Worm (Caenorhabditis elegans) whole organism, L4 larva: ENCODE results near the gene tmed-13.

ENCODE experiments used
- aha-1 ChIP-seq: fragments of 150-350 bp; peaks from one replicate; lab custom pipeline; 2014; ENCODE audit warnings: missing biosample characterization, missing genetic modification characterization
- aly-2 ChIP-seq: sonication (generic microtip); optimal IDR thresholded peaks from 2 replicates; lab custom pipeline; 2018; ENCODE audit warnings: missing biosample characterization, missing genetic modification characterization
- ceh-20 ChIP-seq: fragments of 200-800 bp; sonication (Bioruptor generic); IDR thresholded peaks from 2 replicates; pipeline ENCODE4 v1.3.6; 2022; ENCODE audit warnings: missing genetic modification reagents, missing genetic modification characterization, missing compliant biosample characterization
- daf-16 ChIP-seq, 3 experiments: sonication (generic microtip); optimal IDR thresholded peaks; 2 replicates each; lab custom pipeline; 2016 to 2017; ENCODE audit warnings: missing genetic modification characterization in 3 of 3, missing genetic modification reagents in 3 of 3, mild to moderate bottlenecking in 2 of 3, missing compliant biosample characterization in 2 of 3, missing biosample characterization in 1 of 3, moderate library complexity in 1 of 3
- dmd-6 ChIP-seq: fragments of 200-800 bp; sonication (Bioruptor generic); IDR thresholded peaks from 2 replicates; pipeline ENCODE4 v1.3.6; 2022; ENCODE audit warnings: missing genetic modification reagents, missing genetic modification characterization, missing compliant biosample characterization
- dmd-8 ChIP-seq: fragments of 200-800 bp; sonication (Bioruptor generic); IDR thresholded peaks from 2 replicates; pipeline ENCODE4 v1.3.6; 2022; ENCODE audit warnings: missing genetic modification characterization, missing compliant biosample characterization
- dve-1 ChIP-seq: sonication (generic microtip); optimal IDR thresholded peaks from 2 replicates; lab custom pipeline; 2017; ENCODE audit warnings: antibody characterized with exemption, mild to moderate bottlenecking, missing genetic modification characterization, missing compliant biosample characterization; ENCODE audit not compliant: insufficient read depth
- egl-43 ChIP-seq: fragments of 200-800 bp; sonication (Bioruptor generic); IDR thresholded peaks from 2 replicates; pipeline ENCODE4 v1.3.6; 2022; ENCODE audit warnings: missing genetic modification reagents, missing genetic modification characterization, missing compliant biosample characterization
- hlh-30 ChIP-seq: sonication (generic microtip); optimal IDR thresholded peaks from 2 replicates; lab custom pipeline; 2017; ENCODE audit warnings: antibody characterized with exemption, mild to moderate bottlenecking, missing genetic modification characterization, missing compliant biosample characterization; ENCODE audit not compliant: insufficient read depth
- lim-7 ChIP-seq: fragments of 200-800 bp; sonication (Bioruptor generic); IDR thresholded peaks from 2 replicates; pipeline ENCODE4 v1.3.6; 2022; ENCODE audit warnings: missing genetic modification characterization, missing compliant biosample characterization
- lin-13 ChIP-seq: fragments of 150-350 bp; optimal IDR thresholded peaks from 2 replicates; lab custom pipeline; 2014; ENCODE audit warnings: missing biosample characterization, missing genetic modification reagents, missing genetic modification characterization
- lin-15B ChIP-seq: fragments of 150-350 bp; sonication (generic microtip); optimal IDR thresholded peaks from 3 replicates; lab custom pipeline; 2014; ENCODE audit warnings: missing biosample characterization, missing genetic modification characterization
- lin-39 ChIP-seq: fragments of 150-350 bp; optimal IDR thresholded peaks from 2 replicates; lab custom pipeline; 2014; ENCODE audit warnings: missing biosample characterization, missing genetic modification reagents, missing genetic modification characterization
- lsy-2 ChIP-seq, 2 experiments: fragments of 150-350 bp in 1 of 2; sonication (generic microtip) in 1 of 2; optimal IDR thresholded peaks; 2 replicates each; lab custom pipeline; 2014 to 2017; ENCODE audit warnings: missing biosample characterization in 2 of 2, missing genetic modification characterization in 2 of 2
- madf-5 ChIP-seq, 2 experiments: fragments of 200-800 bp; sonication (Bioruptor generic); IDR thresholded peaks; 2 replicates each; pipeline ENCODE4 v1.3.6; 2022; ENCODE audit warnings: missing compliant biosample characterization in 2 of 2, missing genetic modification characterization in 2 of 2
- mep-1 ChIP-seq: fragments of 150-350 bp; sonication (generic microtip); optimal IDR thresholded peaks from 3 replicates; lab custom pipeline; 2014; ENCODE audit warnings: missing biosample characterization, missing genetic modification characterization
- mes-2 ChIP-seq: sonication (generic microtip); optimal IDR thresholded peaks from 2 replicates; lab custom pipeline; 2016; ENCODE audit warnings: missing genotype, mild to moderate bottlenecking, missing genetic modification characterization, missing compliant biosample characterization; ENCODE audit not compliant: poor library complexity, severe bottlenecking
- mxl-3 ChIP-seq: fragments of 200-800 bp; sonication (Bioruptor generic); optimal IDR thresholded peaks from 2 replicates; lab custom pipeline; 2018; ENCODE audit warnings: mild to moderate bottlenecking, missing genetic modification characterization, missing compliant biosample characterization
- nhr-111 ChIP-seq: fragments of 200-800 bp; sonication (Bioruptor generic); optimal IDR thresholded peaks from 2 replicates; lab custom pipeline; 2018; ENCODE audit warnings: mild to moderate bottlenecking, missing genetic modification characterization, missing compliant biosample characterization
- nhr-28 ChIP-seq: fragments of 150-350 bp; optimal IDR thresholded peaks from 2 replicates; lab custom pipeline; 2014; ENCODE audit warnings: missing biosample characterization, missing genetic modification characterization
- nhr-41 ChIP-seq: fragments of 200-800 bp; sonication (Bioruptor generic); IDR thresholded peaks from 2 replicates; pipeline ENCODE4 v1.3.6; 2022; ENCODE audit warnings: missing genetic modification reagents, missing genetic modification characterization, missing compliant biosample characterization
- nhr-76 ChIP-seq: fragments of 150-350 bp; optimal IDR thresholded peaks from 2 replicates; lab custom pipeline; 2014; ENCODE audit warnings: missing biosample characterization, missing genetic modification characterization
- pha-4 ChIP-seq, 2 experiments: fragments of 150-350 bp in 1 of 2; fragments of 200-800 bp in 1 of 2; sonication (Bioruptor generic) in 1 of 2; IDR thresholded peaks in 1 of 2; optimal IDR thresholded peaks in 1 of 2; 2 replicates each; pipeline versions ENCODE4 v1.3.6 to Lab custom; 2014 to 2022; ENCODE audit warnings: missing genetic modification characterization in 2 of 2, missing genetic modification reagents in 2 of 2, missing biosample characterization in 1 of 2, missing compliant biosample characterization in 1 of 2
- php-3 ChIP-seq: fragments of 200-800 bp; sonication (Bioruptor generic); IDR thresholded peaks from 2 replicates; pipeline ENCODE4 v1.3.6; 2022; ENCODE audit warnings: missing genetic modification reagents, missing genetic modification characterization, missing compliant biosample characterization
- pqm-1 ChIP-seq: sonication (generic microtip); optimal IDR thresholded peaks from 2 replicates; lab custom pipeline; 2017; ENCODE audit warnings: missing biosample characterization, missing genetic modification characterization
- rbr-2 ChIP-seq: sonication (generic microtip); optimal IDR thresholded peaks from 2 replicates; lab custom pipeline; 2016; ENCODE audit warnings: missing genotype, missing genetic modification characterization, missing compliant biosample characterization
- snpc-1.2 ChIP-seq: fragments of 200-800 bp; sonication (Bioruptor generic); IDR thresholded peaks from 2 replicates; pipeline ENCODE4 v1.3.6; 2022; ENCODE audit warnings: missing genetic modification reagents, missing genetic modification characterization, missing compliant biosample characterization
- spr-1 ChIP-seq: sonication (generic microtip); optimal IDR thresholded peaks from 2 replicates; lab custom pipeline; 2016; ENCODE audit warnings: mild to moderate bottlenecking, missing genetic modification characterization, missing compliant biosample characterization
- spr-3 ChIP-seq: fragments of 200-800 bp; sonication (Bioruptor generic); optimal IDR thresholded peaks from 2 replicates; lab custom pipeline; 2018; ENCODE audit warnings: mild to moderate bottlenecking, missing genetic modification characterization, missing compliant biosample characterization
- unc-62 ChIP-seq, 3 experiments: fragments of 150-350 bp in 1 of 3; sonication (generic microtip); optimal IDR thresholded peaks in 2 of 3; peaks in 1 of 3; 1 replicate in 1 of 3; 2 replicates in 2 of 3; lab custom pipeline; 2014 to 2017; ENCODE audit warnings: missing biosample characterization in 3 of 3, missing genetic modification characterization in 3 of 3, missing genetic modification reagents in 3 of 3, missing genotype in 1 of 3
- zfp-3 ChIP-seq: fragments of 200-800 bp; sonication (Bioruptor generic); conservative IDR thresholded peaks from 2 replicates; pipeline ENCODE4 v1.3.6; 2022; ENCODE audit warnings: missing genetic modification reagents, missing genetic modification characterization, missing compliant biosample characterization
- zip-11 ChIP-seq: fragments of 200-800 bp; sonication (Bioruptor generic); IDR thresholded peaks from 2 replicates; pipeline ENCODE4 v1.3.6; 2022; ENCODE audit warnings: missing genetic modification characterization, missing compliant biosample characterization
- ztf-11 ChIP-seq: fragments of 150-350 bp; optimal IDR thresholded peaks from 2 replicates; lab custom pipeline; 2014; ENCODE audit warnings: missing biosample characterization, missing genetic modification characterization

tmed-13 gene

DNA sequence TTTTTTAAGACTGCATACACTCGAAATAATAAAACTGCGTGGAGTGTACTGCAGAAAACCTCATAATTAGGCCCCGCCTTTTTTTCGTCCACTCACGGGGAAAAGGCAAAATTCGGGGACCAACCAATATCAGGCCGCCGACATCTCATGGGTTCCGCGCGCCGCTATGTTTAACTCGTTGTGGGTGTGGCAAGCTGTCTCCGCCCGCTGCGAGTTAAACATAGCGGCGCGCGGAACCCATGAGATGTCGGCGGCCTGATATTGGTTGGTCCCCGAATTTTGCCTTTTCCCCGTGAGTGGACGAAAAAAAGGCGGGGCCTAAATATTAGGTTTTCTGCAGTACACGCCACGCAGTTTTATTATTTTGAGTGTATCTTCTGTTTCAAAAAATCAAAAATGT, 30.1 kb upstream of the tmed-13 start:
- TF ChIP-seq snpc-1.2 (GFP tag; lab: Robert Waterston, UW), result peak; percentile 81

ce11 chrIV:6500843-6501242, 29.7 kb upstream of the tmed-13 start:
- TF ChIP-seq egl-43 (GFP tag; lab: Robert Waterston, UW) (no peak), hlh-30 (tag; lab: Kevin White, UChicago) (peak; percentile 30), dve-1 (tag; lab: Kevin White, UChicago) (peak; percentile 91), pha-4 (GFP tag; IDR thresholded peaks at IDR 0.05; lab: Robert Waterston, UW) (no peak), pha-4 (tag; optimal IDR thresholded peaks at IDR 0.05; lab: Kevin White, UChicago) (peak; percentile 92), daf-16 (GFP tag; optimal IDR thresholded peaks at IDR 0.05; lab: Kevin White, UChicago) (no peak), daf-16 (tag; optimal IDR thresholded peaks at IDR 0.05; lab: Kevin White, UChicago) (peak; percentile 100), lsy-2 (tag; optimal IDR thresholded peaks at IDR 0.05; lab: Kevin White, UChicago) (peak in 1 of 2 experiments; percentile 6), nhr-28 (tag; lab: Kevin White, UChicago) (peak; percentile 29), spr-1 (tag; lab: Kevin White, UChicago) (no peak), mep-1 (tag; lab: Kevin White, UChicago) (peak; percentile 13)

DNA sequence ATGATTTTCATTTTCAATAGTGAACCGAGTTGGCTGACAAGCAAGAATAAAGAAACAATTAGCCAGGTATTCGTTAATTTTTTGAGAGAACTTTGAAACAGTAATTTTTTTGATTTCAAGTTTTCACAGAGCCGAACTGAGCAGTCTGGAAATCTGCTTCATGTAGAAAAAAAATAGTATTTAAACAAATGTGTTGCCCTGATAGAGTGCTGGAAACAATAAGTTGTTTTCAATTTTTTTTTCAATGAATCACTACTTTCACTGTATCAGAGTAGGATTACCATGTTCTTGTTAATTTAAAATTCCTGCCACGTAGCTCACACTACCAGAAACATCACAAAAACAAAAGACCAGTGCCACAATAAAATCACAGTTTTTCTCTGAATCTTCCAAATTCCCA, 29.2 kb upstream of the tmed-13 start:
- no peak for TF ChIP-seq dmd-8 (GFP tag; lab: Robert Waterston, UW)
- TF ChIP-seq unc-62 (GFP tag; optimal IDR thresholded peaks at IDR 0.05 in 1 of 2; lab: Kevin White, UChicago), result peak in 1 of 2 experiments; percentile 96
- TF ChIP-seq unc-62 (tag; optimal IDR thresholded peaks at IDR 0.05; lab: Kevin White, UChicago), result no peak
- TF ChIP-seq, all 104 proteins: peak for 1

DNA sequence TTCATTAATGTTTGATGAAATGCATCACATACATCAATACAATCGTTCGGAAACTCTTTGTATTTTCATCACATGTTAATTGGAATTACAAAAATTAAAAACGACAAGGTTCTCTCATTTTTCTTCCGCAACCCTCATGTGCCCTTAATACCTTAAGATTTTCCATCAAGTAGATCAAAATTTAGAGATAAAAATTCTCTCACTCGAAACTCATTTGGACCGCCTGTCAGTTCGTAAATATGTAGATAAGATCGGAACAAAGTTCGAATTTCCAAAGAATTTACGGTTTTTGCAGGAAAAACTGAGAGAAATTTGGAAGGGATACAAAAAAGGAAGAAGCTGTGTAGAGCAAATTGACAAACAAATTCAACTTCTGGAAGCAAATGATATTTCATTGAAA, 24.9 kb upstream of the tmed-13 start:
- TF ChIP-seq snpc-1.2 (GFP tag; lab: Robert Waterston, UW), result no peak
- no peak for TF ChIP-seq lin-13 (GFP tag; lab: Kevin White, UChicago)
- TF ChIP-seq dmd-6 (GFP tag; lab: Robert Waterston, UW), result no peak
- no peak for TF ChIP-seq mep-1 (tag; lab: Kevin White, UChicago)
- TF ChIP-seq mes-2, result no peak
- TF ChIP-seq spr-1 (tag; lab: Kevin White, UChicago), result no peak
- TF ChIP-seq pqm-1 (tag; lab: Kevin White, UChicago), result no peak
- TF ChIP-seq lim-7 (GFP tag; lab: Robert Waterston, UW), result no peak
- no peak for TF ChIP-seq aha-1 (tag; lab: Kevin White, UChicago)

DNA sequence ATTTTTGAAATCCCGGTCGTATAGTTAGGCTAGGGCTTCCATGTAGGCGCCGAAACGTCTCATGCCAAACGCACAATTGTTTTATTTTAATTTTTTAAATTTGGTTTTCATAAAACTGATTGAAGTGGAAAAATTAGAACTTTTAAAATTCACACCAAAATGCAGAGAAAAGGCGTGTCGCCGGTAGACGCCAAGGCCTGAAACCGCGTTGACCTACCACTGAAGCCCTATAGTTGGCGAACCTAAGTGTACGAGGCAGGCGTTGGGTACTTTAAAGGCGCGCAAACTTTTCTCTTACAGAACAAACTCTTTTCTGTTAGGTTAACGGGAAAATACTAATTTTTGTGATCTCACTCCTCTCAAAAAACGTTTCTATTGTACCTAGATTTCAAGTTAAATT, 22.1 kb upstream of the tmed-13 start, which contains the start of gene Y73B6BL.44:
Gene Y73B6BL.44 (plus strand): TSS at position 301 of the 400 bp plus-strand sequence.
- TF ChIP-seq rbr-2 (tag; lab: Kevin White, UChicago) (no peak), aly-2 (tag; lab: Kevin White, UChicago) (no peak)

DNA sequence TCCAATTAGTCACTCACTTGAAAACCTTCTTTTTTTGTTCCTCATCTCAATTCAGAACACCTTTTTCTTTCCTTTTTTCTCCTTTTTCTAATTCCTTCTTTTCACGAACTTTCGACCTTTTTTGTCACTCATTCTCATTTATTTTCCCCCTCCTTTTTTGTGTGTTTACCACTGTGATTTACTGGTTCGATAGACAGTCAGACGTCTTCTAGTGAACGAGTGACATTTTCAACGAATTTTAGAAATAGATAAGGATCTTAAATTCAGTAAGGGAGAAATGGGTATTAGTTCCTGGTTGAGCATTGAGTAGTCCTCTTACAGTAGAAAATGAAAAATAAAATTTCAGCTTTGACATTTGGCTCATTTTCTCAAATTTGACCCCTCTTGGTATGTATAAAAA, 20.7 kb upstream of the tmed-13 start:
- TF ChIP-seq zfp-3 (no peak), rbr-2 (tag; lab: Kevin White, UChicago) (no peak), ceh-20 (no peak), nhr-76 (tag; lab: Kevin White, UChicago) (no peak), nhr-111 (GFP tag; lab: Kevin White, UChicago) (no peak), mxl-3 (no peak), lin-15B (tag; lab: Kevin White, UChicago) (no peak), zip-11 (GFP tag; lab: Robert Waterston, UW) (no peak), nhr-41 (GFP tag; lab: Robert Waterston, UW) (no peak), php-3 (GFP tag; lab: Robert Waterston, UW) (no peak), madf-5 (GFP tag; IDR thresholded peaks at IDR 0.05; lab: Robert Waterston, UW) (no peak), spr-3 (no peak), ztf-11 (tag; lab: Kevin White, UChicago) (no peak), lin-39 (tag; lab: Kevin White, UChicago) (no peak)
